Worm (Caenorhabditis elegans): ENCODE measurements around the gene T21D12.7.

T21D12.7 gene

DNA sequence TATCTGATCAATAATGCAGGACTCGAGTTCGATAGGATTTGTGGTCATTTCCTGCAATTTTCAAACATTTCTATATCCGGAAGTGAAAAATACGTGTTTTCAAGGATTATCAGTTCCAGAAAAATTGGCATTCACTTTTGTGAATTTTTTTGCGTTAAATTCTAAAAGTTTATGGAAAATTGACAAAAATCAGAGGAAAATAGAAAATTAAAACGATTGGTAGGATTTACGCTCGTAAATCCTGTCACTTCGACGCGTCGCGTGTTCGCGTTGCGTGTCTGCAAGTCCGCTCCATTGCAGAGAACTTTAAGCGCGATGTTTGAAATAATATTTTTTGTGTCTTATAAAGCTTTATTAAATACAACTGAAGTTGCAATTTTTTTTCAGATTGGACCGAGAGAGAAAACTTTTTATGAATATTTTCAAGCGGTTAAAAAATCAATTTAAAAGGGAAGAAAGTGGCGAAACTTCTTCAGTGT, 35.8 kb downstream of the T21D12.7 start, which contains the start of gene rcat-1 (continued):
- TF ChIP-seq Y75B8A.6 (GFP tag; IDR thresholded peaks at IDR 0.05) (no peak), ama-1 (optimal IDR thresholded peaks at IDR 0.05) (peak; percentile 42), mes-2 (tag; optimal IDR thresholded peaks at IDR 0.05; ENCODE audit: poor library complexity, severe bottlenecking) (peak; percentile 92), mep-1 (tag; optimal IDR thresholded peaks at IDR 0.05) (peak; percentile 74), mdt-29 (GFP tag; IDR thresholded peaks at IDR 0.05) (no peak), hlh-11 (tag; optimal IDR thresholded peaks at IDR 0.05) (peak; percentile 1), egl-27 (tag; optimal IDR thresholded peaks at IDR 0.05) (no peak), zip-11 (GFP tag; IDR thresholded peaks at IDR 0.05) (no peak), dpl-1 (GFP tag; optimal IDR thresholded peaks at IDR 0.05) (peak; percentile 95), set-16 (GFP tag; IDR thresholded peaks at IDR 0.05) (no peak), zag-1 (tag; optimal IDR thresholded peaks at IDR 0.05) (no peak), ceh-32 (tag; optimal IDR thresholded peaks at IDR 0.05; ENCODE audit: poor library complexity) (no peak), hif-1 (tag; optimal IDR thresholded peaks at IDR 0.05) (peak in 1 of 2 experiments; percentile 61), Y5F2A.4 (GFP tag; optimal IDR thresholded peaks at IDR 0.05) (no peak), jun-1 (tag; optimal IDR thresholded peaks at IDR 0.05) (no peak), lin-15B (tag; optimal IDR thresholded peaks at IDR 0.05) (peak; percentile 61), snpc-4 (tag; optimal IDR thresholded peaks at IDR 0.05) (no peak), ztf-11 (tag; optimal IDR thresholded peaks at IDR 0.05) (no peak), mdl-1 (tag; optimal IDR thresholded peaks at IDR 0.05) (peak in 1 of 2 experiments; percentile 55), mxl-3 (GFP tag; optimal IDR thresholded peaks at IDR 0.05) (no peak), lsy-2 (tag; optimal IDR thresholded peaks at IDR 0.05) (peak; percentile 29 to 90), daf-8 (GFP tag; IDR thresholded peaks at IDR 0.05) (no peak), rbr-2 (tag; optimal IDR thresholded peaks at IDR 0.05) (peak; percentile 47), ceh-82 (tag; optimal IDR thresholded peaks at IDR 0.05) (no peak), ceh-28 (tag; optimal IDR thresholded peaks at IDR 0.05) (no peak)

DNA sequence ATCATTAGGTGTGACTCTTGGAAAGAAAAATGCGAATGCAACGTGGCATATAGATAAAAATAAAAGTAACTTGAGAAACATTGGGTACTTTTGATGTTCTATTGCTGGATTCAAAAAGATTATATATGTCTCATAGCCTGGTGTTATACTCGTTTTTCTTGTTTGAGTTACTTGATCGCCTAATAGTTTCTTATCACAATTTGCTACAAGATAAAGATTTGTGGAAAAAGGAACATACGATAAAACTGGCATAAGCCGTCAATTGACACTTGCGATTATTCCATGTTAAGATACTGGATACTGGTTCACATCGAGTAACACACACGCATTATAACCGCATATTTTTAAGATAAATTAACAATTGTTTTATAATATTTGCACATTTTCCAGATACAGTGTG, 38.8 kb downstream of the T21D12.7 start, which contains the start of gene grl-19:
Gene grl-19, minus strand, starts transcription at position 101 of the 400 bp plus-strand sequence.
- no peak for TF ChIP-seq lim-7 (GFP tag; IDR thresholded peaks at IDR 0.05)
- TF ChIP-seq aha-1 (tag), result peak; percentile 64

DNA sequence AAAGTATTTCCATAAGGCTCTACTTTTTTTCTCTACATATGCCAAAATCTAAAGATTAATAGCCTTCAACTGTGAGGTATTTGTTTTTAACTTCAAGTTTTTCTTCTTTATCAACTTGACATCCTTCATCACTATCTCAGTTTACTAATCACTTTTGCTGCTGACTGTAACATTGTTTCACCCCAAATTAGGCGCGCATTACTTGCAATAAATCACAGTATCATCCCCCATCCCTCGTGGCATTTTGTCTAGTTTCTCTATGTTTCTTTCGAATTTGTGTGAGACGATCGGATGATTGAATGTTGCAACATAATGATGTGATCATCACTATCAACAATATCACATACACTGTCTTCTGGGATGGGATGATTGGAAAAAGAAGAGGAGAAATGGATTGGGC, 43.8 kb downstream of the T21D12.7 start:
- TF ChIP-seq lin-39 (tag; optimal IDR thresholded peaks at IDR 0.05) (no peak), dmd-9 (GFP tag; IDR thresholded peaks at IDR 0.05) (no peak), tra-1 (GFP tag; IDR thresholded peaks at IDR 0.05) (0 out of 2 replicates have a peak, but pooled peaks have one; percentile 47), egl-43 (GFP tag; IDR thresholded peaks at IDR 0.05) (no peak), cey-2 (tag; optimal IDR thresholded peaks at IDR 0.05; ENCODE audit: borderline replicate concordance, insufficient read depth) (peak; percentile 51), ZK546.5 (tag; optimal IDR thresholded peaks at IDR 0.05) (no peak), ceh-82 (tag; optimal IDR thresholded peaks at IDR 0.05) (no peak), gei-8 (GFP tag; optimal IDR thresholded peaks at IDR 0.05) (no peak), ceh-44 (GFP tag; IDR thresholded peaks at IDR 0.05) (no peak), hlh-11 (tag; optimal IDR thresholded peaks at IDR 0.05) (peak; percentile 66), aly-2 (tag; optimal IDR thresholded peaks at IDR 0.05) (no peak), hmg-1.1 (GFP tag; IDR thresholded peaks at IDR 0.05) (no peak), nhr-42 (GFP tag; IDR thresholded peaks at IDR 0.05) (no peak), nhr-28 (tag; optimal IDR thresholded peaks at IDR 0.05) (peak; percentile 78), fkh-10 (GFP tag; optimal IDR thresholded peaks at IDR 0.05) (no peak), daf-12 (tag; optimal IDR thresholded peaks at IDR 0.05) (no peak), dmd-6 (GFP tag; IDR thresholded peaks at IDR 0.05) (peak; percentile 13; the same call in 1 of the 2 replicates), lin-13 (GFP tag; optimal IDR thresholded peaks at IDR 0.05) (peak; percentile 2), mdl-1 (tag; optimal IDR thresholded peaks at IDR 0.05) (peak; percentile 69 to 95), unc-62 (GFP tag; optimal IDR thresholded peaks at IDR 0.05 in 1 of 2) (peak in 1 of 2 experiments; percentile 88), unc-62 (tag; optimal IDR thresholded peaks at IDR 0.05) (no peak), aha-1 (tag) (no peak), zfp-3 (GFP tag; conservative IDR thresholded peaks at IDR 0.05) (no peak), pha-4 (GFP tag; IDR thresholded peaks at IDR 0.05) (no peak), pha-4 (tag; optimal IDR thresholded peaks at IDR 0.05) (no peak), hlh-30 (tag; optimal IDR thresholded peaks at IDR 0.05; ENCODE audit: insufficient read depth) (peak; percentile 85), ztf-7 (tag; optimal IDR thresholded peaks at IDR 0.05) (no peak)

All from whole organism, L4 larva.